Worm (Caenorhabditis elegans): ENCODE data around the gene srd-13.

Gene srd-13

ce11 chrIV:5652811-5653483, 17.5 kb upstream of the srd-13 start:
- TF ChIP-seq hnd-1 (tag; optimal IDR thresholded peaks at IDR 0.05), result no peak
- no peak for TF ChIP-seq hmbx-1 (tag; optimal IDR thresholded peaks at IDR 0.05)
- TF ChIP-seq ama-1 (optimal IDR thresholded peaks at IDR 0.05), result peak; percentile 27
- TF ChIP-seq F13C5.2 (tag; optimal IDR thresholded peaks at IDR 0.05), result no peak

- TF ChIP-seq scrt-1 (GFP tag; IDR thresholded peaks at IDR 0.05), result no peak
- no peak for TF ChIP-seq ceh-36 (tag; optimal IDR thresholded peaks at IDR 0.05)
- no peak for TF ChIP-seq tra-4 (tag; optimal IDR thresholded peaks at IDR 0.05)
- TF ChIP-seq sea-1 (GFP tag; conservative IDR thresholded peaks at IDR 0.05), result no peak
- no peak for TF ChIP-seq hnd-1 (tag; optimal IDR thresholded peaks at IDR 0.05)
- TF ChIP-seq ama-1 (optimal IDR thresholded peaks at IDR 0.05), result no peak
- no peak for TF ChIP-seq tbx-37 (GFP tag; conservative IDR thresholded peaks at IDR 0.05)
Measured at ce11 chrIV:5650761-5651332, 15.4 kb upstream of the srd-13 start.

- TF ChIP-seq sea-1 (GFP tag; conservative IDR thresholded peaks at IDR 0.05) (no peak), ets-7 (tag; optimal IDR thresholded peaks at IDR 0.05) (no peak), ceh-36 (tag; optimal IDR thresholded peaks at IDR 0.05) (no peak), flt-1 (GFP tag; IDR thresholded peaks at IDR 0.05) (no peak), hmbx-1 (tag; optimal IDR thresholded peaks at IDR 0.05) (no peak), tbx-37 (GFP tag; conservative IDR thresholded peaks at IDR 0.05) (no peak), F13C5.2 (tag; optimal IDR thresholded peaks at IDR 0.05) (no peak), tbx-11 (GFP tag; IDR thresholded peaks at IDR 0.05) (no peak), hmg-4 (GFP tag; optimal IDR thresholded peaks at IDR 0.05) (no peak), ceh-13 (GFP tag; optimal IDR thresholded peaks at IDR 0.05) (no peak), scrt-1 (GFP tag; IDR thresholded peaks at IDR 0.05) (no peak), tra-4 (tag; optimal IDR thresholded peaks at IDR 0.05) (no peak), ama-1 (optimal IDR thresholded peaks at IDR 0.05) (no peak), pes-1 (GFP tag; IDR thresholded peaks at IDR 0.05) (no peak), aly-1 (tag; optimal IDR thresholded peaks at IDR 0.05) (no peak), B0310.2 (tag; optimal IDR thresholded peaks at IDR 0.05) (no peak), hnd-1 (tag; optimal IDR thresholded peaks at IDR 0.05) (no peak)
Measured at ce11 chrIV:5649073-5649583, 13.7 kb upstream of the srd-13 start, which contains the start of gene csn-5. csn-5 (plus strand) TSS chrIV:5649533.

ce11 chrIV:5645514-5646052, 10.1 kb upstream of the srd-13 start, which contains the start of the genes srd-8 and B0547.2:
srd-8 (minus strand) TSS chrIV:5645614.
B0547.2 (plus strand) TSS chrIV:5646002.
- no peak for TF ChIP-seq F13C5.2 (tag; optimal IDR thresholded peaks at IDR 0.05)
- TF ChIP-seq ceh-36 (tag; optimal IDR thresholded peaks at IDR 0.05), result no peak
- TF ChIP-seq ceh-13 (GFP tag; optimal IDR thresholded peaks at IDR 0.05), result no peak
- TF ChIP-seq sea-1 (GFP tag; conservative IDR thresholded peaks at IDR 0.05), result no peak
- TF ChIP-seq hnd-1 (tag; optimal IDR thresholded peaks at IDR 0.05), result no peak
- TF ChIP-seq tbx-11 (GFP tag; IDR thresholded peaks at IDR 0.05), result no peak
- TF ChIP-seq hmg-4 (GFP tag; optimal IDR thresholded peaks at IDR 0.05), result no peak
- TF ChIP-seq scrt-1 (GFP tag; IDR thresholded peaks at IDR 0.05), result no peak
- no peak for TF ChIP-seq flt-1 (GFP tag; IDR thresholded peaks at IDR 0.05)

ce11 chrIV:5632536-5632935, 2.9 kb downstream of the srd-13 start:
- no peak for TF ChIP-seq F13C5.2 (tag; optimal IDR thresholded peaks at IDR 0.05)
- no peak for TF ChIP-seq hmg-4 (GFP tag; optimal IDR thresholded peaks at IDR 0.05)
- TF ChIP-seq ceh-36 (tag; optimal IDR thresholded peaks at IDR 0.05), result no peak
- no peak for TF ChIP-seq ets-7 (tag; optimal IDR thresholded peaks at IDR 0.05)
- no peak for TF ChIP-seq pes-1 (GFP tag; IDR thresholded peaks at IDR 0.05)
- TF ChIP-seq ama-1 (optimal IDR thresholded peaks at IDR 0.05), result no peak
- TF ChIP-seq hmbx-1 (tag; optimal IDR thresholded peaks at IDR 0.05), result no peak
- TF ChIP-seq hnd-1 (tag; optimal IDR thresholded peaks at IDR 0.05), result no peak
- no peak for TF ChIP-seq flt-1 (GFP tag; IDR thresholded peaks at IDR 0.05)
- TF ChIP-seq ceh-13 (GFP tag; optimal IDR thresholded peaks at IDR 0.05), result no peak
- no peak for TF ChIP-seq tbx-11 (GFP tag; IDR thresholded peaks at IDR 0.05)
- no peak for TF ChIP-seq tbx-37 (GFP tag; conservative IDR thresholded peaks at IDR 0.05)
- no peak for TF ChIP-seq sea-1 (GFP tag; conservative IDR thresholded peaks at IDR 0.05)

ce11 chrIV:5631628-5632027, 3.8 kb downstream of the srd-13 start, which contains the start of gene ttbk-8.2:
ttbk-8.2 (plus strand) TSS chrIV:5631928.
- TF ChIP-seq ceh-36 (tag; optimal IDR thresholded peaks at IDR 0.05), result no peak
- no peak for TF ChIP-seq ceh-13 (GFP tag; optimal IDR thresholded peaks at IDR 0.05)
- no peak for TF ChIP-seq hmbx-1 (tag; optimal IDR thresholded peaks at IDR 0.05)
- TF ChIP-seq hmg-4 (GFP tag; optimal IDR thresholded peaks at IDR 0.05), result no peak
- no peak for TF ChIP-seq F13C5.2 (tag; optimal IDR thresholded peaks at IDR 0.05)
- TF ChIP-seq tra-4 (tag; optimal IDR thresholded peaks at IDR 0.05), result no peak
- TF ChIP-seq hnd-1 (tag; optimal IDR thresholded peaks at IDR 0.05), result no peak

ce11 chrIV:5630156-5630555, 5.3 kb downstream of the srd-13 start, which contains the start of gene srd-12:
srd-12 (minus strand) TSS chrIV:5630256.
- no peak for TF ChIP-seq hmg-4 (GFP tag; optimal IDR thresholded peaks at IDR 0.05)
- TF ChIP-seq ets-7 (tag; optimal IDR thresholded peaks at IDR 0.05), result no peak
- TF ChIP-seq flt-1 (GFP tag; IDR thresholded peaks at IDR 0.05), result no peak
- TF ChIP-seq pes-1 (GFP tag; IDR thresholded peaks at IDR 0.05), result no peak
- TF ChIP-seq B0310.2 (tag; optimal IDR thresholded peaks at IDR 0.05), result no peak
- no peak for TF ChIP-seq tbx-11 (GFP tag; IDR thresholded peaks at IDR 0.05)
- TF ChIP-seq ceh-36 (tag; optimal IDR thresholded peaks at IDR 0.05), result no peak

All from whole organism, early embryonic.